Fruit fly (Drosophila melanogaster) whole organism, embryonic: Measurements from ENCODE around the gene Glyat.

Source experiments
- ATbp ChIP-seq: fragments of 200-800 bp; sonication (Bioruptor generic); optimal IDR thresholded peaks from 2 replicates; lab custom pipeline; 2017; ENCODE audit warnings: missing biosample characterization, mild to moderate bottlenecking, missing genetic modification characterization, missing genetic modification reagents
- Asciz ChIP-seq: fragments of 200-800 bp; sonication (Bioruptor generic); optimal IDR thresholded peaks from 2 replicates; lab custom pipeline; 2017; ENCODE audit warnings: missing biosample characterization, mild to moderate bottlenecking, missing genetic modification characterization, missing genetic modification reagents
- C15 ChIP-seq: fragments of 200-800 bp; sonication (Bioruptor generic); IDR thresholded peaks from 3 replicates; pipeline ENCODE4 v1.3.6; 2022; ENCODE audit warnings: missing biosample characterization, missing genetic modification characterization
- CG10565 ChIP-seq: fragments of 200-800 bp; sonication (Bioruptor generic); optimal IDR thresholded peaks from 3 replicates; lab custom pipeline; 2016; ENCODE audit warnings: missing biosample characterization, mild to moderate bottlenecking, missing genetic modification characterization
- CG1233 ChIP-seq: fragments of 200-800 bp; sonication (Bioruptor generic); optimal IDR thresholded peaks from 4 replicates; lab custom pipeline; 2018; ENCODE audit warnings: missing biosample characterization, mild to moderate bottlenecking, missing genetic modification characterization
- CG13287 ChIP-seq: fragments of 200-800 bp; sonication (Bioruptor generic); IDR thresholded peaks from 2 replicates; pipeline ENCODE4 v1.3.6; 2022; ENCODE audit warnings: missing biosample characterization, missing genetic modification characterization; ENCODE audit not compliant: partially characterized antibody
- CG14860 ChIP-seq: fragments of 200-800 bp; sonication (Bioruptor generic); IDR thresholded peaks from 3 replicates; pipeline ENCODE4 v1.3.6; 2022; ENCODE audit warnings: missing biosample characterization, missing genetic modification characterization; ENCODE audit not compliant: partially characterized antibody
- CG15601 ChIP-seq: fragments of 200-800 bp; sonication (Bioruptor generic); optimal IDR thresholded peaks from 3 replicates; lab custom pipeline; 2019; ENCODE audit warnings: missing biosample characterization, mild to moderate bottlenecking, missing genetic modification characterization, moderate library complexity
- CG1602 ChIP-seq: fragments of 200-800 bp; sonication (Bioruptor generic); optimal IDR thresholded peaks from 3 replicates; lab custom pipeline; 2016; ENCODE audit warnings: missing biosample characterization, missing genetic modification characterization
- CG16813 ChIP-seq: fragments of 200-800 bp; sonication (Bioruptor generic); IDR thresholded peaks from 3 replicates; pipeline ENCODE4 v1.3.6; 2022; ENCODE audit warnings: missing biosample characterization, missing genetic modification characterization; ENCODE audit not compliant: partially characterized antibody
- CG18599 ChIP-seq: fragments of 200-800 bp; sonication (Bioruptor generic); optimal IDR thresholded peaks from 3 replicates; lab custom pipeline; 2017; ENCODE audit warnings: missing biosample characterization, missing genetic modification characterization, mild to moderate bottlenecking, moderate library complexity, missing genetic modification reagents
- CG2199 ChIP-seq: fragments of 200-800 bp; sonication (Bioruptor generic); IDR thresholded peaks from 3 replicates; pipeline ENCODE4 v1.3.6; 2022; ENCODE audit warnings: missing biosample characterization, missing genetic modification characterization
- CG2678 ChIP-seq: fragments of 200-800 bp; sonication (Bioruptor generic); optimal IDR thresholded peaks from 3 replicates; lab custom pipeline; 2019; ENCODE audit warnings: missing biosample characterization, mild to moderate bottlenecking, missing genetic modification characterization, moderate library complexity
- CG33213 ChIP-seq: fragments of 200-800 bp; sonication (Bioruptor generic); optimal IDR thresholded peaks from 3 replicates; lab custom pipeline; 2016; ENCODE audit warnings: missing biosample characterization, missing genetic modification characterization
- CG4328 ChIP-seq: fragments of 200-800 bp; sonication (Bioruptor generic); optimal IDR thresholded peaks from 3 replicates; lab custom pipeline; 2017; ENCODE audit warnings: missing biosample characterization, missing genetic modification reagents, missing genetic modification characterization
- CG4617 ChIP-seq: fragments of 200-800 bp; sonication (Bioruptor generic); optimal IDR thresholded peaks from 3 replicates; lab custom pipeline; 2016; ENCODE audit warnings: missing biosample characterization, missing genetic modification characterization, borderline replicate concordance
- CG7745 ChIP-seq: fragments of 200-800 bp; sonication (Bioruptor generic); optimal IDR thresholded peaks from 2 replicates; lab custom pipeline; 2018; ENCODE audit warnings: missing biosample characterization, mild to moderate bottlenecking, missing genetic modification characterization, moderate library complexity
- CG7786 ChIP-seq: fragments of 200-800 bp; sonication (Bioruptor generic); optimal IDR thresholded peaks from 2 replicates; lab custom pipeline; 2016; ENCODE audit warnings: missing biosample characterization, missing genetic modification characterization
- CG9932 ChIP-seq: fragments of 200-800 bp; sonication (Bioruptor generic); IDR thresholded peaks from 2 replicates; pipeline ENCODE4 v1.3.6; 2022; ENCODE audit warnings: missing biosample characterization, missing genetic modification characterization
- Dll ChIP-seq: fragments of 200-800 bp; sonication (Bioruptor generic); IDR thresholded peaks from 4 replicates; pipeline ENCODE4 v1.3.6; 2022; ENCODE audit warnings: missing biosample characterization, missing genetic modification characterization; ENCODE audit not compliant: partially characterized antibody
- Ets65A ChIP-seq: fragments of 200-800 bp; sonication (Bioruptor generic); peaks from one replicate; lab custom pipeline; 2016; ENCODE audit warnings: missing biosample characterization, missing genetic modification characterization
- Ets97D ChIP-seq: fragments of 200-800 bp; sonication (Bioruptor generic); optimal IDR thresholded peaks from 3 replicates; lab custom pipeline; 2016; ENCODE audit warnings: missing biosample characterization, missing genetic modification characterization
- HLHmδ ChIP-seq: fragments of 200-800 bp; sonication (Bioruptor generic); optimal IDR thresholded peaks from 2 replicates; lab custom pipeline; 2018; ENCODE audit warnings: missing biosample characterization, mild to moderate bottlenecking, missing genetic modification characterization, moderate library complexity
- MTF-1 ChIP-seq: fragments of 200-800 bp; sonication (Bioruptor generic); optimal IDR thresholded peaks from 2 replicates; lab custom pipeline; 2018; ENCODE audit warnings: missing biosample characterization, mild to moderate bottlenecking, missing genetic modification characterization, borderline replicate concordance
- Max ChIP-seq: fragments of 200-800 bp; sonication (Bioruptor generic); optimal IDR thresholded peaks from 2 replicates; lab custom pipeline; 2016; ENCODE audit warnings: missing biosample characterization, mild to moderate bottlenecking, missing genetic modification characterization
- Neu2 ChIP-seq: fragments of 200-800 bp; sonication (Bioruptor generic); optimal IDR thresholded peaks from 3 replicates; lab custom pipeline; 2016; ENCODE audit warnings: missing biosample characterization, missing genetic modification characterization, borderline replicate concordance
- Nf-YC ChIP-seq: fragments of 200-800 bp; optimal IDR thresholded peaks from 3 replicates; lab custom pipeline; 2019; ENCODE audit warnings: missing biosample characterization, mild to moderate bottlenecking, missing genetic modification characterization, moderate library complexity
- Optix ChIP-seq: fragments of 200-800 bp; sonication (Bioruptor generic); IDR thresholded peaks from 3 replicates; pipeline ENCODE4 v1.3.6; 2022; ENCODE audit warnings: missing biosample characterization, missing genetic modification characterization
- Ptx1 ChIP-seq: fragments of 200-800 bp; sonication (Bioruptor generic); IDR thresholded peaks from 2 replicates; pipeline ENCODE4 v1.3.6; 2022; ENCODE audit warnings: missing biosample characterization, missing genetic modification characterization
- ewg ChIP-seq: fragments of 200-800 bp; sonication (Bioruptor generic); optimal IDR thresholded peaks from 3 replicates; lab custom pipeline; 2017; ENCODE audit warnings: mild to moderate bottlenecking, missing biosample characterization, missing genetic modification reagents, missing genetic modification characterization
- hb ChIP-seq: fragments of 200-800 bp; sonication (Bioruptor generic); IDR thresholded peaks from 3 replicates; pipeline ENCODE4 v1.3.6; 2022; ENCODE audit warnings: missing biosample characterization, missing genetic modification characterization; ENCODE audit not compliant: partially characterized antibody
- hbn ChIP-seq: fragments of 200-800 bp; sonication (Bioruptor generic); IDR thresholded peaks from 2 replicates; pipeline ENCODE4 v1.3.6; 2022; ENCODE audit warnings: missing biosample characterization, missing genetic modification characterization; ENCODE audit not compliant: partially characterized antibody
- p53 ChIP-seq: fragments of 200-800 bp; sonication (Bioruptor generic); optimal IDR thresholded peaks from 2 replicates; lab custom pipeline; 2016; ENCODE audit warnings: missing biosample characterization, missing genetic modification characterization
- pros ChIP-seq: fragments of 200-800 bp; sonication (Bioruptor generic); optimal IDR thresholded peaks from 3 replicates; lab custom pipeline; 2019; ENCODE audit warnings: missing biosample characterization, mild to moderate bottlenecking, missing genetic modification characterization, moderate library complexity
- pzg ChIP-seq: fragments of 200-800 bp; sonication (Bioruptor generic); optimal IDR thresholded peaks from 3 replicates; lab custom pipeline; 2018; ENCODE audit warnings: missing biosample characterization, mild to moderate bottlenecking, missing genetic modification characterization, moderate library complexity
- sd ChIP-seq: fragments of 200-800 bp; sonication (Bioruptor generic); optimal IDR thresholded peaks from 3 replicates; lab custom pipeline; 2018; ENCODE audit warnings: missing biosample characterization, mild to moderate bottlenecking, missing genetic modification characterization, moderate library complexity
- sens ChIP-seq: fragments of 200-800 bp; sonication (Bioruptor generic); peaks from one replicate; lab custom pipeline; 2016; ENCODE audit warnings: missing biosample characterization, missing genetic modification characterization
- slou ChIP-seq: fragments of 200-800 bp; sonication (Bioruptor generic); optimal IDR thresholded peaks from 3 replicates; lab custom pipeline; 2016; ENCODE audit warnings: missing biosample characterization, missing genetic modification characterization
- slp2 ChIP-seq: fragments of 200-800 bp; sonication (Bioruptor generic); optimal IDR thresholded peaks from 2 replicates; lab custom pipeline; 2016; ENCODE audit warnings: missing biosample characterization, missing genetic modification characterization
- sob ChIP-seq: fragments of 200-800 bp; sonication (Bioruptor generic); IDR thresholded peaks from 2 replicates; pipeline ENCODE4 v1.3.6; 2022; ENCODE audit warnings: missing biosample characterization, missing genetic modification characterization
- stc ChIP-seq: fragments of 200-800 bp; sonication (Bioruptor generic); IDR thresholded peaks from 2 replicates; pipeline ENCODE4 v1.3.6; 2022; ENCODE audit warnings: missing biosample characterization, missing genetic modification characterization
- trh ChIP-seq: fragments of 200-800 bp; sonication (Bioruptor generic); optimal IDR thresholded peaks from 2 replicates; lab custom pipeline; 2016; ENCODE audit warnings: missing biosample characterization, missing genetic modification characterization
- ttk ChIP-seq: fragments of 200-800 bp; sonication (Bioruptor generic); IDR thresholded peaks from 2 replicates; pipeline ENCODE4 v2.1.2; 2022; ENCODE audit warnings: missing biosample characterization, missing genetic modification characterization
- unc-4 ChIP-seq: fragments of 200-800 bp; sonication (Bioruptor generic); IDR thresholded peaks from 2 replicates; pipeline ENCODE4 v1.3.6; 2022; ENCODE audit warnings: missing biosample characterization, missing genetic modification characterization; ENCODE audit not compliant: partially characterized antibody
- wdn ChIP-seq: fragments of 200-800 bp; sonication (Bioruptor generic); IDR thresholded peaks from 2 replicates; pipeline ENCODE4 v1.3.6; 2022; ENCODE audit warnings: missing biosample characterization, missing genetic modification characterization
- wek ChIP-seq: fragments of 200-800 bp; sonication (Bioruptor generic); optimal IDR thresholded peaks from 3 replicates; lab custom pipeline; 2018; ENCODE audit warnings: missing biosample characterization, mild to moderate bottlenecking, missing genetic modification characterization, moderate library complexity
- zen2 ChIP-seq: fragments of 200-800 bp; sonication (Bioruptor generic); IDR thresholded peaks from 3 replicates; pipeline ENCODE4 v1.3.6; 2022; ENCODE audit warnings: missing biosample characterization, missing genetic modification characterization; ENCODE audit not compliant: partially characterized antibody

Gene Glyat

DNA sequence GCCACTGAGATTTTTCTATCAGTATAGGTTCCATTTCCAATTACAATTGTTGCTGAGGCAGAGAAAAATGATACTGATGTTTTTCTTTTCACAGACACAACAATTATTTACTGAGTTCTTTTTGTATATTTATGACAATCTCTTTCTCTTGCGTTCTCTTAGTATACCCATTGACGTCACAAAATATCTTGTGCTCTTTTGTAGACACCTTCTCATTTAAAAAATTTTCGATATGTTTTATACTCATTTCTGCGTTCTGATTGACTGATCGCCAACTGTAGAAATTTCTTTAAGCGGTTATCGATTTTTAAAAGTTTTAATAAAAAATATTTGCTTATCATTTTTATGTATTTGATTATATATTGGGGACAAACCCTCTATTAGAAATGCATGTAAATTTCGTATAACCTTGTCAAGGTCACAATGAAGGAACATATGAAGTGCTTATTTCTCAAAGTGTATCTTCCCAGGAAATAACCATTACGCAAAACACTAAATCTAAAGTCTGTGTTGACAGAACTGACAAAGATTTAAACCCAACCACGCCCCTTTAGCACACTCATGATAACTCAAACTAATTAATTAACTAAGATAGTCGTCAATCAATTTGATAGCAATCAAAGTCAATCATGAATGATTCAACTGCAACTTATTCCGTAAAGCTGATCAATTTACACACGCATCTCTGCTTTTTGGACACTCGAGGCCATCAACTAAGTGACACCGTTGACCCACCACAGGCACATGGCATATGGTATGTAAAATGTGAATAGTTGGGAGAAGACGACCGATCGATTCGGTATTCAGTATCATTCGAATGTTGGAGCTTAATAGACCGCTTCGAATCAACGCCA lies at the start of gene Glyat, which contains the start of gene Tg (continued):
- TF ChIP-seq MTF-1 = no peak
- TF ChIP-seq slp2 (GFP tag; lab: Kevin White, UChicago) = no peak
- peak; percentile 50 for TF ChIP-seq CG9932 (GFP tag; lab: Robert Waterston, UW)
- TF ChIP-seq CG4328 = no peak
- TF ChIP-seq C15 (GFP tag; lab: Robert Waterston, UW) = no peak
- no peak for TF ChIP-seq ATbp
- TF ChIP-seq Dll (GFP tag; lab: Robert Waterston, UW) = peak; percentile 67; the same call in 3 of the 4 replicates
- TF ChIP-seq wdn (GFP tag; lab: Robert Waterston, UW) = 0 out of 2 replicates have a peak, but pooled peaks have one; percentile 18
- TF ChIP-seq Optix (GFP tag; lab: Robert Waterston, UW) = no peak
- no peak for TF ChIP-seq trh (GFP tag; lab: Kevin White, UChicago)
- TF ChIP-seq HLHmδ (GFP tag; lab: Kevin White, UChicago) = no peak
- no peak for TF ChIP-seq sob
- TF ChIP-seq CG16813 (GFP tag; lab: Robert Waterston, UW) = peak; percentile 50; the same call in 2 of the 3 replicates
- peak; percentile 42 for TF ChIP-seq CG18599 (GFP tag; lab: Kevin White, UChicago)
- TF ChIP-seq slou = no peak
- no peak for TF ChIP-seq ewg
- peak; percentile 49 for TF ChIP-seq sd
- peak; percentile 56 for TF ChIP-seq CG15601 (tag; lab: Kevin White, UChicago)
- 0 out of 3 replicates have a peak, but pooled peaks have one; percentile 27 for TF ChIP-seq CG14860 (GFP tag; lab: Robert Waterston, UW)
- TF ChIP-seq p53 (GFP tag; lab: Kevin White, UChicago) = no peak
- TF ChIP-seq CG1233 (GFP tag; lab: Kevin White, UChicago) = no peak
- no peak for TF ChIP-seq pros
- TF ChIP-seq hbn = peak; percentile 56
- TF ChIP-seq Neu2 = no peak
- peak; percentile 5; the same call in 1 of the 2 replicates for TF ChIP-seq ttk (GFP tag; lab: Robert Waterston, UW)
- TF ChIP-seq stc = no peak
- TF ChIP-seq CG7786 (GFP tag; lab: Kevin White, UChicago) = no peak
- TF ChIP-seq CG13287 = peak; percentile 65
- TF ChIP-seq Nf-YC (tag; lab: Kevin White, UChicago) = peak; percentile 16
- TF ChIP-seq pzg (GFP tag; lab: Kevin White, UChicago) = peak; percentile 35
- TF ChIP-seq hb (GFP tag; lab: Robert Waterston, UW) = no peak
- TF ChIP-seq wek = no peak
- no peak for TF ChIP-seq Ets97D (GFP tag; lab: Kevin White, UChicago)
- no peak for TF ChIP-seq Ets65A
- TF ChIP-seq sens (GFP tag; lab: Kevin White, UChicago) = peak; percentile 76
- no peak for TF ChIP-seq CG4617 (GFP tag; lab: Kevin White, UChicago)
- no peak for TF ChIP-seq CG1602 (GFP tag; lab: Kevin White, UChicago)
- no peak for TF ChIP-seq CG2199 (GFP tag; lab: Robert Waterston, UW)
- TF ChIP-seq CG7745 (tag; lab: Kevin White, UChicago) = no peak
- TF ChIP-seq Max (GFP tag; lab: Kevin White, UChicago) = no peak
- TF ChIP-seq Ptx1 (GFP tag; lab: Robert Waterston, UW) = no peak; the same call in 1 of the 2 replicates
- TF ChIP-seq Asciz (GFP tag; lab: Kevin White, UChicago) = no peak
- TF ChIP-seq CG33213 (GFP tag; lab: Kevin White, UChicago) = no peak
- TF ChIP-seq CG10565 = no peak
- TF ChIP-seq unc-4 (GFP tag; lab: Robert Waterston, UW) = peak; percentile 49; the same call in 1 of the 2 replicates
- peak; percentile 48 for TF ChIP-seq CG2678 (tag; lab: Kevin White, UChicago)
- TF ChIP-seq zen2 (GFP tag; lab: Robert Waterston, UW) = peak; percentile 68; the same call in 2 of the 3 replicates
